5 worm cellular contexts compared by ENCODE assay signal in the genomic region with DNA sequence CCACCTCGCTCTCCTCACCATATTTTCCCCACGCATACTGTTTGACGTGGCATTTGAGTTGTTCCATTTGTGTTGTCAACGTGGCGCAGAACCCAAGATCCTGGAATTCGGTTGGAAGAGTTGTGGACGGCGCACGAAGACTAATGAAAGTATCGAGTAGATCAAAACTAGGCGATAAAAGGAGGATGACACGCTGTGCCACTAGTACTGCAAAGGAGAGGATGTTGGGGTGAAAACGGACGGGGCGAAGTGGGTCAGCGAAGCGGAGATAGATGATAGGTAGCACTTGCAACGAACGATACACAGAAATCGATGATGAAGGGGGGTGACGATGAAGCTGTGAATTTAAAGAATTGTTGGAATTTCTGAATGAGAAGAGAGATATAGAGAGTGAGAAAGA.
TF ChIP-seq lines count a peak whose summit lies in the region.

C05C8.7 (minus strand) TSS at position 100 of the 400 bp plus-strand sequence.

TF ChIP-seq in whole organism, L1 larva, 84 proteins besides CTCF, POLR2A, EP300 and RAD21:
- TF ChIP-seq irx-1 (tag; optimal IDR thresholded peaks at IDR 0.05; lab: Kevin White, UChicago) (no peak), dpl-1 (GFP tag; optimal IDR thresholded peaks at IDR 0.05; lab: Kevin White, UChicago) (no peak), ama-1 (optimal IDR thresholded peaks at IDR 0.05; lab: Kevin White, UChicago) (no peak), rnt-1 (tag; optimal IDR thresholded peaks at IDR 0.05; lab: Kevin White, UChicago) (no peak), blmp-1 (tag; optimal IDR thresholded peaks at IDR 0.05; lab: Kevin White, UChicago) (peak; percentile 92)
TF ChIP-seq in whole organism, L1 larva: peak in this region for 1.

TF ChIP-seq in whole organism, L3 larva, 47 proteins besides CTCF, POLR2A, EP300 and RAD21:
- TF ChIP-seq hmg-11 (tag; optimal IDR thresholded peaks at IDR 0.05; lab: Kevin White, UChicago): no peak
- TF ChIP-seq egl-5 (tag; optimal IDR thresholded peaks at IDR 0.05; lab: Kevin White, UChicago): no peak
- no peak for TF ChIP-seq nhr-237 (tag; optimal IDR thresholded peaks at IDR 0.05; lab: Kevin White, UChicago)
- peak; percentile 55 for TF ChIP-seq nhr-23 (tag; optimal IDR thresholded peaks at IDR 0.05; lab: Kevin White, UChicago)

TF ChIP-seq in whole organism, L4 larva, 104 proteins besides CTCF, POLR2A, EP300 and RAD21:
- TF ChIP-seq daf-19 (GFP tag; conservative IDR thresholded peaks at IDR 0.05; lab: Robert Waterston, UW) (no peak), mxl-3 (GFP tag; optimal IDR thresholded peaks at IDR 0.05; lab: Kevin White, UChicago) (peak; percentile 21), mes-2 (tag; optimal IDR thresholded peaks at IDR 0.05; lab: Kevin White, UChicago; ENCODE audit: poor library complexity, severe bottlenecking) (no peak), ZK337.2 (GFP tag; IDR thresholded peaks at IDR 0.05; lab: Robert Waterston, UW) (no peak), dmd-8 (GFP tag; IDR thresholded peaks at IDR 0.05; lab: Robert Waterston, UW) (no peak), lin-15B (tag; optimal IDR thresholded peaks at IDR 0.05; lab: Kevin White, UChicago) (no peak), Y105C5A.15 (GFP tag; IDR thresholded peaks at IDR 0.05; lab: Robert Waterston, UW) (no peak), ceh-20 (GFP tag; IDR thresholded peaks at IDR 0.05; lab: Robert Waterston, UW) (no peak), mxl-2 (GFP tag; conservative IDR thresholded peaks at IDR 0.05; lab: Robert Waterston, UW) (no peak), unc-39 (tag; optimal IDR thresholded peaks at IDR 0.05; lab: Kevin White, UChicago) (no peak), unc-62 (GFP tag; optimal IDR thresholded peaks at IDR 0.05 in 1 of 2; lab: Kevin White, UChicago) (peak in 1 of 2 experiments; percentile 28), unc-62 (tag; optimal IDR thresholded peaks at IDR 0.05; lab: Kevin White, UChicago) (no peak), D1046.2 (GFP tag; IDR thresholded peaks at IDR 0.05; lab: Robert Waterston, UW) (no peak), nhr-6 (tag; optimal IDR thresholded peaks at IDR 0.05; lab: Kevin White, UChicago) (no peak)

TF ChIP-seq in whole organism, midembryonic, 9 proteins besides CTCF, POLR2A, EP300 and RAD21:
- TF ChIP-seq ref-1 (GFP tag; conservative IDR thresholded peaks at IDR 0.05; lab: Robert Waterston, UW) (no peak), cog-1 (tag; optimal IDR thresholded peaks at IDR 0.05; lab: Kevin White, UChicago) (no peak), klf-2 (GFP tag; conservative IDR thresholded peaks at IDR 0.05; lab: Robert Waterston, UW) (no peak), ztf-23 (GFP tag; IDR thresholded peaks at IDR 0.05; lab: Robert Waterston, UW) (no peak), tab-1 (GFP tag; IDR thresholded peaks at IDR 0.05; lab: Robert Waterston, UW) (no peak), flt-1 (GFP tag; IDR thresholded peaks at IDR 0.05; lab: Robert Waterston, UW) (0 out of 2 replicates have a peak, but pooled peaks have one; percentile 51)
TF ChIP-seq in whole organism, midembryonic: peak in this region for 1.

TF ChIP-seq in whole organism, mixed stage, embryonic, 35 proteins besides CTCF, POLR2A, EP300 and RAD21:
- TF ChIP-seq ham-2 (GFP tag; optimal IDR thresholded peaks at IDR 0.05; lab: Kevin White, UChicago) (peak; percentile 34), M03D4.4 (tag; optimal IDR thresholded peaks at IDR 0.05; lab: Kevin White, UChicago) (no peak), tbx-8 (GFP tag; optimal IDR thresholded peaks at IDR 0.05; lab: Kevin White, UChicago) (no peak)
TF ChIP-seq in whole organism, mixed stage, embryonic: peak in this region for 1.
